Worm (Caenorhabditis elegans) whole organism, L3 larva: Measurements from ENCODE around the gene K02D10.1.

ENCODE experiments used
- R02D3.7 ChIP-seq: fragments of 150-350 bp; optimal IDR thresholded peaks from 2 replicates; lab custom pipeline; 2014; ENCODE audit warnings: missing biosample characterization, missing genetic modification characterization
- ceh-9 ChIP-seq: sonication (generic microtip); optimal IDR thresholded peaks from 2 replicates; lab custom pipeline; 2018; ENCODE audit warnings: missing biosample characterization, missing genetic modification characterization
- egl-5 ChIP-seq: fragments of 150-350 bp; optimal IDR thresholded peaks from 2 replicates; lab custom pipeline; 2017; ENCODE audit warnings: missing biosample characterization, missing genetic modification reagents, missing genetic modification characterization, inconsistent platforms
- lsy-12 ChIP-seq: sonication (generic microtip); optimal IDR thresholded peaks from 2 replicates; lab custom pipeline; 2016; ENCODE audit warnings: mild to moderate bottlenecking, missing genetic modification characterization, missing compliant biosample characterization
- mml-1 ChIP-seq: fragments of 150-350 bp; sonication (generic microtip); optimal IDR thresholded peaks from 3 replicates; lab custom pipeline; 2014; ENCODE audit warnings: missing biosample characterization, missing genetic modification characterization
- nhr-23 ChIP-seq: fragments of 150-350 bp; optimal IDR thresholded peaks from 2 replicates; lab custom pipeline; 2014; ENCODE audit warnings: missing biosample characterization, missing genetic modification reagents, missing genetic modification characterization
- nhr-43 ChIP-seq: sonication (generic microtip); optimal IDR thresholded peaks from 2 replicates; lab custom pipeline; 2016; ENCODE audit warnings: mild to moderate bottlenecking, missing genetic modification characterization, missing compliant biosample characterization; ENCODE audit not compliant: poor library complexity, severe bottlenecking
- nhr-77 ChIP-seq: fragments of 150-350 bp; optimal IDR thresholded peaks from 2 replicates; lab custom pipeline; 2014; ENCODE audit warnings: missing biosample characterization, missing genetic modification characterization
- sea-2 ChIP-seq: fragments of 150-350 bp; sonication (generic microtip); optimal IDR thresholded peaks from 4 replicates; lab custom pipeline; 2014; ENCODE audit warnings: missing biosample characterization, missing genetic modification reagents, missing genetic modification characterization
- snpc-4 ChIP-seq: fragments of 150-350 bp; optimal IDR thresholded peaks from 2 replicates; lab custom pipeline; 2014; ENCODE audit warnings: missing biosample characterization, missing genetic modification characterization
- tbx-2 ChIP-seq: sonication (generic microtip); optimal IDR thresholded peaks from 2 replicates; lab custom pipeline; 2016; ENCODE audit warnings: mild to moderate bottlenecking, missing genetic modification characterization, missing compliant biosample characterization
- unc-62 ChIP-seq: fragments of 150-350 bp; sonication (generic microtip); optimal IDR thresholded peaks from 4 replicates; lab custom pipeline; 2014; ENCODE audit warnings: missing biosample characterization, missing genetic modification reagents, missing genetic modification characterization
- zag-1 ChIP-seq: fragments of 150-350 bp; optimal IDR thresholded peaks from 2 replicates; lab custom pipeline; 2014; ENCODE audit warnings: missing biosample characterization, missing genetic modification characterization

ce11 chrIII:8733237-8733636 is 36.1 kb upstream of the K02D10.1 start:
- TF ChIP-seq nhr-77 (tag; lab: Kevin White, UChicago) (no peak), snpc-4 (tag; lab: Kevin White, UChicago) (no peak), nhr-43 (tag; lab: Kevin White, UChicago) (no peak), lsy-12 (tag; lab: Kevin White, UChicago) (no peak), unc-62 (no peak), nhr-23 (tag; lab: Kevin White, UChicago) (no peak), R02D3.7 (tag; lab: Kevin White, UChicago) (no peak), egl-5 (tag; lab: Kevin White, UChicago) (no peak), mml-1 (tag; lab: Kevin White, UChicago) (no peak), sea-2 (GFP tag; lab: Kevin White, UChicago) (no peak), zag-1 (tag; lab: Kevin White, UChicago) (no peak), ceh-9 (no peak), tbx-2 (no peak)
